Fruit fly (Drosophila melanogaster) whole organism, prepupa: Measurements from ENCODE around the gene PVRAP.

ENCODE experiments used
- Blimp-1 ChIP-seq: fragments of 200-800 bp; sonication (Bioruptor generic); optimal IDR thresholded peaks from 3 replicates; lab custom pipeline; 2017; ENCODE audit warnings: missing biosample characterization, missing genetic modification characterization, mild to moderate bottlenecking, moderate library complexity, missing genetic modification reagents
- CG10631 ChIP-seq: fragments of 200-800 bp; sonication (Bioruptor generic); optimal IDR thresholded peaks from 2 replicates; lab custom pipeline; 2016; ENCODE audit warnings: missing biosample characterization, missing genetic modification characterization
- CG10669 ChIP-seq: fragments of 200-800 bp; sonication (Bioruptor generic); optimal IDR thresholded peaks from 3 replicates; lab custom pipeline; 2018; ENCODE audit warnings: missing biosample characterization, mild to moderate bottlenecking, missing genetic modification characterization, moderate library complexity
- CG11294 ChIP-seq: fragments of 200-800 bp; sonication (Bioruptor generic); IDR thresholded peaks from 2 replicates; pipeline ENCODE4 v1.3.6; 2022; ENCODE audit warnings: missing biosample characterization, missing genetic modification characterization
- CG11762 ChIP-seq: fragments of 200-800 bp; sonication (Bioruptor generic); optimal IDR thresholded peaks from 3 replicates; lab custom pipeline; 2016; ENCODE audit warnings: missing biosample characterization, missing genetic modification characterization; ENCODE audit not compliant: insufficient read depth
- CG11902 ChIP-seq: fragments of 200-800 bp; sonication (Bioruptor generic); optimal IDR thresholded peaks from 3 replicates; lab custom pipeline; 2016; ENCODE audit warnings: missing biosample characterization, missing genetic modification characterization
- CG15336 ChIP-seq: fragments of 200-800 bp; sonication (Bioruptor generic); IDR thresholded peaks from 2 replicates; pipeline ENCODE4 v1.3.6; 2022; ENCODE audit warnings: missing biosample characterization, missing genetic modification characterization
- CG1621 ChIP-seq: fragments of 200-800 bp; sonication (Bioruptor generic); optimal IDR thresholded peaks from 3 replicates; lab custom pipeline; 2018; ENCODE audit warnings: missing biosample characterization, mild to moderate bottlenecking, missing genetic modification characterization
- CG3032 ChIP-seq: fragments of 200-800 bp; optimal IDR thresholded peaks from 2 replicates; lab custom pipeline; 2019; ENCODE audit warnings: missing biosample characterization, mild to moderate bottlenecking, missing genetic modification characterization, moderate library complexity
- CG31627 ChIP-seq: fragments of 200-800 bp; sonication (Bioruptor generic); optimal IDR thresholded peaks from 3 replicates; lab custom pipeline; 2016; ENCODE audit warnings: missing biosample characterization, missing genetic modification characterization
- CG32006 ChIP-seq: fragments of 200-800 bp; sonication (Bioruptor generic); optimal IDR thresholded peaks from 3 replicates; lab custom pipeline; 2017; ENCODE audit warnings: missing biosample characterization, mild to moderate bottlenecking, missing genetic modification characterization
- CG3919 ChIP-seq: fragments of 200-800 bp; sonication (Bioruptor generic); optimal IDR thresholded peaks from 3 replicates; lab custom pipeline; 2016; ENCODE audit warnings: missing biosample characterization, missing genetic modification characterization
- CG4318 ChIP-seq: fragments of 200-800 bp; sonication (Bioruptor generic); optimal IDR thresholded peaks from 3 replicates; lab custom pipeline; 2017; ENCODE audit warnings: missing biosample characterization, mild to moderate bottlenecking, missing genetic modification characterization
- CG6163 ChIP-seq: fragments of 200-800 bp; sonication (Bioruptor generic); IDR thresholded peaks from 3 replicates; pipeline ENCODE4 v1.3.6; 2022; ENCODE audit warnings: missing biosample characterization, missing genetic modification characterization
- CG6276 ChIP-seq: fragments of 200-800 bp; sonication (Bioruptor generic); optimal IDR thresholded peaks from 2 replicates; lab custom pipeline; 2017; ENCODE audit warnings: missing biosample characterization, mild to moderate bottlenecking, missing genetic modification characterization
- CG6792 ChIP-seq: fragments of 200-800 bp; sonication (Bioruptor generic); optimal IDR thresholded peaks from 3 replicates; lab custom pipeline; 2016; ENCODE audit warnings: missing biosample characterization, missing genetic modification characterization
- CG6808 ChIP-seq: fragments of 200-800 bp; sonication (Bioruptor generic); optimal IDR thresholded peaks from 3 replicates; lab custom pipeline; 2017; ENCODE audit warnings: missing biosample characterization, missing genetic modification characterization, mild to moderate bottlenecking, moderate library complexity, missing genetic modification reagents
- CG6854 ChIP-seq: fragments of 200-800 bp; sonication (Bioruptor generic); optimal IDR thresholded peaks from 2 replicates; lab custom pipeline; 2017; ENCODE audit warnings: missing biosample characterization, mild to moderate bottlenecking, missing genetic modification characterization
- CG7368 ChIP-seq: fragments of 200-800 bp; sonication (Bioruptor generic); optimal IDR thresholded peaks from 3 replicates; lab custom pipeline; 2016; ENCODE audit warnings: missing biosample characterization, missing genetic modification characterization
- CG8119 ChIP-seq: fragments of 200-800 bp; sonication (Bioruptor generic); IDR thresholded peaks from 3 replicates; pipeline ENCODE4 v1.3.6; 2022; ENCODE audit warnings: missing biosample characterization, missing genetic modification characterization
- CG8319 ChIP-seq: fragments of 200-800 bp; sonication (Bioruptor generic); optimal IDR thresholded peaks from 3 replicates; lab custom pipeline; 2016; ENCODE audit warnings: missing biosample characterization, missing genetic modification characterization
- CG8632 ChIP-seq: fragments of 200-800 bp; sonication (Bioruptor generic); optimal IDR thresholded peaks from 3 replicates; lab custom pipeline; 2016; ENCODE audit warnings: missing biosample characterization, missing genetic modification characterization
- CG9139 ChIP-seq: fragments of 200-800 bp; sonication (Bioruptor generic); optimal IDR thresholded peaks from 3 replicates; lab custom pipeline; 2017; ENCODE audit warnings: missing biosample characterization, mild to moderate bottlenecking, missing genetic modification characterization
- Eip78C ChIP-seq: fragments of 200-800 bp; sonication (Bioruptor generic); peaks from one replicate; lab custom pipeline; 2016; ENCODE audit warnings: missing biosample characterization, missing genetic modification characterization
- Ets21C ChIP-seq: fragments of 200-800 bp; sonication (Bioruptor generic); optimal IDR thresholded peaks from 3 replicates; lab custom pipeline; 2016; ENCODE audit warnings: missing biosample characterization, missing genetic modification characterization
- Ets96B ChIP-seq: fragments of 200-800 bp; optimal IDR thresholded peaks from 2 replicates; lab custom pipeline; 2019; ENCODE audit warnings: missing biosample characterization, mild to moderate bottlenecking, missing genetic modification characterization, moderate library complexity
- Hr38 ChIP-seq: sonication (Bioruptor generic); optimal IDR thresholded peaks from 2 replicates; lab custom pipeline; 2016; ENCODE audit warnings: missing biosample characterization, missing genetic modification characterization
- Hr39 ChIP-seq: fragments of 200-800 bp; sonication (Bioruptor generic); optimal IDR thresholded peaks from 2 replicates; lab custom pipeline; 2016; ENCODE audit warnings: missing biosample characterization, missing genetic modification characterization
- Hr4 ChIP-seq: fragments of 200-800 bp; sonication (Bioruptor generic); optimal IDR thresholded peaks from 3 replicates; lab custom pipeline; 2016; ENCODE audit warnings: missing biosample characterization, missing genetic modification characterization
- Lpt ChIP-seq: fragments of 200-800 bp; sonication (Bioruptor generic); optimal IDR thresholded peaks from 3 replicates; lab custom pipeline; 2016; ENCODE audit warnings: missing biosample characterization, missing genetic modification characterization
- Met ChIP-seq: fragments of 200-800 bp; sonication (Bioruptor generic); optimal IDR thresholded peaks from 3 replicates; lab custom pipeline; 2016; ENCODE audit warnings: missing biosample characterization, missing genetic modification characterization
- OdsH ChIP-seq: fragments of 200-800 bp; sonication (Bioruptor generic); optimal IDR thresholded peaks from 3 replicates; lab custom pipeline; 2016; ENCODE audit warnings: missing biosample characterization, missing genetic modification characterization
- Sox14 ChIP-seq: fragments of 200-800 bp; sonication (Bioruptor generic); optimal IDR thresholded peaks from 3 replicates; lab custom pipeline; 2016; ENCODE audit warnings: missing biosample characterization, missing genetic modification characterization
- achi ChIP-seq: fragments of 200-800 bp; sonication (Bioruptor generic); optimal IDR thresholded peaks from 3 replicates; lab custom pipeline; 2016; ENCODE audit warnings: missing biosample characterization, missing genetic modification characterization
- acj6 ChIP-seq: fragments of 200-800 bp; sonication (Bioruptor generic); optimal IDR thresholded peaks from 3 replicates; lab custom pipeline; 2016; ENCODE audit warnings: missing biosample characterization, missing genetic modification characterization
- cyc ChIP-seq: fragments of 200-800 bp; sonication (Bioruptor generic); optimal IDR thresholded peaks from 3 replicates; lab custom pipeline; 2016; ENCODE audit warnings: missing biosample characterization, missing genetic modification characterization
- dac ChIP-seq: fragments of 200-800 bp; sonication (Bioruptor generic); optimal IDR thresholded peaks from 2 replicates; lab custom pipeline; 2017; ENCODE audit warnings: missing biosample characterization, mild to moderate bottlenecking, missing genetic modification characterization
- eg ChIP-seq: fragments of 200-800 bp; sonication (Bioruptor generic); IDR thresholded peaks from 3 replicates; pipeline ENCODE4 v1.3.6; 2022; ENCODE audit warnings: missing biosample characterization, missing genetic modification characterization
- esn ChIP-seq: fragments of 200-800 bp; sonication (Bioruptor generic); optimal IDR thresholded peaks from 2 replicates; lab custom pipeline; 2016; ENCODE audit warnings: missing biosample characterization, mild to moderate bottlenecking, missing genetic modification characterization, moderate library complexity
- fd59A ChIP-seq: fragments of 200-800 bp; sonication (Bioruptor generic); optimal IDR thresholded peaks from 2 replicates; lab custom pipeline; 2017; ENCODE audit warnings: missing biosample characterization, mild to moderate bottlenecking, missing genetic modification characterization, missing genetic modification reagents
- fd85E ChIP-seq: fragments of 200-800 bp; sonication (Bioruptor generic); optimal IDR thresholded peaks from 3 replicates; lab custom pipeline; 2016; ENCODE audit warnings: missing biosample characterization, missing genetic modification characterization
- fkh ChIP-seq: fragments of 200-800 bp; sonication (Bioruptor generic); optimal IDR thresholded peaks from 3 replicates; lab custom pipeline; 2017; ENCODE audit warnings: missing biosample characterization, mild to moderate bottlenecking, missing genetic modification characterization, moderate library complexity
- lz ChIP-seq: fragments of 200-800 bp; sonication (Bioruptor generic); optimal IDR thresholded peaks from 3 replicates; lab custom pipeline; 2016; ENCODE audit warnings: missing biosample characterization, missing genetic modification characterization
- net ChIP-seq: fragments of 200-800 bp; sonication (Bioruptor generic); optimal IDR thresholded peaks from 3 replicates; lab custom pipeline; 2016; ENCODE audit warnings: missing biosample characterization, missing genetic modification characterization
- pdm3 ChIP-seq: fragments of 200-800 bp; sonication (Bioruptor generic); optimal IDR thresholded peaks from 3 replicates; lab custom pipeline; 2016; ENCODE audit warnings: missing biosample characterization, missing genetic modification characterization
- salr ChIP-seq, 2 experiments: fragments of 200-800 bp; sonication (Bioruptor generic); optimal IDR thresholded peaks; 3 replicates each; lab custom pipeline; 2016 to 2018; ENCODE audit warnings: missing biosample characterization in 2 of 2, missing genetic modification characterization in 2 of 2, mild to moderate bottlenecking in 1 of 2
- ss ChIP-seq, 2 experiments: fragments of 200-800 bp; sonication (Bioruptor generic); optimal IDR thresholded peaks; 2 replicates in 1 of 2; 3 replicates in 1 of 2; lab custom pipeline; 2017 to 2018; ENCODE audit warnings: mild to moderate bottlenecking in 2 of 2, missing biosample characterization in 2 of 2, missing genetic modification characterization in 2 of 2, moderate library complexity in 1 of 2
- svp ChIP-seq: fragments of 200-800 bp; sonication (Bioruptor generic); peaks from one replicate; lab custom pipeline; 2016; ENCODE audit warnings: missing biosample characterization, missing genetic modification characterization
- vri ChIP-seq: fragments of 200-800 bp; sonication (Bioruptor generic); optimal IDR thresholded peaks from 3 replicates; lab custom pipeline; 2016; ENCODE audit warnings: missing biosample characterization, mild to moderate bottlenecking, missing genetic modification characterization

The PVRAP gene

dm6 chr3L:5950467-5950866 lies 46.5 kb upstream of the PVRAP start, which contains the start of gene Egfrap (continued):
- TF ChIP-seq acj6 (GFP tag; lab: Kevin White, UChicago) (no peak), svp (GFP tag; lab: Kevin White, UChicago) (no peak), CG11902 (no peak), fkh (GFP tag; lab: Kevin White, UChicago) (no peak), CG4318 (GFP tag; lab: Kevin White, UChicago) (no peak), CG9139 (no peak), CG6163 (GFP tag; lab: Robert Waterston, UW) (peak; percentile 52; the same call in 1 of the 3 replicates), net (peak; percentile 12), CG6276 (GFP tag; lab: Kevin White, UChicago) (no peak)

dm6 chr3L:5952132-5952531 lies 44.9 kb upstream of the PVRAP start:
- TF ChIP-seq acj6 (GFP tag; lab: Kevin White, UChicago) (peak; percentile 18), CG1621 (tag; lab: Kevin White, UChicago) (no peak), dac (GFP tag; lab: Kevin White, UChicago) (no peak), net (peak; percentile 15), CG11294 (GFP tag; lab: Robert Waterston, UW) (no peak), CG32006 (peak; percentile 65), Ets21C (GFP tag; lab: Kevin White, UChicago) (no peak), Blimp-1 (GFP tag; lab: Kevin White, UChicago) (no peak), CG6163 (GFP tag; lab: Robert Waterston, UW) (peak; percentile 47), CG4318 (GFP tag; lab: Kevin White, UChicago) (no peak), cyc (peak; percentile 24), CG15336 (GFP tag; lab: Robert Waterston, UW) (peak; percentile 65), fd59A (no peak), CG6276 (GFP tag; lab: Kevin White, UChicago) (no peak), achi (GFP tag; lab: Kevin White, UChicago) (peak; percentile 27), svp (GFP tag; lab: Kevin White, UChicago) (peak; percentile 42), CG6792 (GFP tag; lab: Kevin White, UChicago) (peak; percentile 42), fkh (GFP tag; lab: Kevin White, UChicago) (peak; percentile 4), vri (GFP tag; lab: Kevin White, UChicago) (no peak), Lpt (peak; percentile 49), CG7368 (GFP tag; lab: Kevin White, UChicago) (no peak), esn (peak; percentile 40), CG6808 (GFP tag; lab: Kevin White, UChicago) (no peak), CG3032 (tag; lab: Kevin White, UChicago) (peak; percentile 36), CG8119 (peak; percentile 68; the same call in 2 of the 3 replicates), CG10631 (GFP tag; lab: Kevin White, UChicago) (peak; percentile 55), Hr39 (GFP tag; lab: Kevin White, UChicago) (no peak), Hr4 (GFP tag; lab: Kevin White, UChicago) (peak; percentile 48), Hr38 (GFP tag; lab: Kevin White, UChicago) (no peak), CG8632 (GFP tag; lab: Kevin White, UChicago) (no peak), CG9139 (no peak), Sox14 (GFP tag; lab: Kevin White, UChicago) (peak; percentile 11), ss (GFP tag; optimal IDR thresholded peaks at IDR 0.05; lab: Kevin White, UChicago) (no peak), CG11762 (GFP tag; lab: Kevin White, UChicago) (no peak), Eip78C (GFP tag; lab: Kevin White, UChicago) (peak; percentile 86), CG11902 (no peak), Ets96B (tag; lab: Kevin White, UChicago) (peak; percentile 64), CG31627 (GFP tag; lab: Kevin White, UChicago) (no peak), CG10669 (GFP tag; lab: Kevin White, UChicago) (peak; percentile 14), OdsH (GFP tag; lab: Kevin White, UChicago) (peak; percentile 40), CG8319 (no peak), fd85E (no peak), pdm3 (peak; percentile 5), lz (peak; percentile 14), salr (GFP tag; optimal IDR thresholded peaks at IDR 0.05; lab: Kevin White, UChicago) (peak in 1 of 2 experiments; percentile 62), CG3919 (GFP tag; lab: Kevin White, UChicago) (peak; percentile 48), eg (peak; percentile 43; the same call in 1 of the 3 replicates), Met (GFP tag; lab: Kevin White, UChicago) (peak; percentile 34), CG6854 (no peak)
